Fruit fly (Drosophila melanogaster) whole organism, prepupa: ENCODE results near the gene CG7194.

ENCODE experiments used
- Blimp-1 ChIP-seq: fragments of 200-800 bp; sonication (Bioruptor generic); optimal IDR thresholded peaks from 3 replicates; lab custom pipeline; 2017; ENCODE audit warnings: missing biosample characterization, missing genetic modification characterization, mild to moderate bottlenecking, moderate library complexity, missing genetic modification reagents
- CG10669 ChIP-seq: fragments of 200-800 bp; sonication (Bioruptor generic); optimal IDR thresholded peaks from 3 replicates; lab custom pipeline; 2018; ENCODE audit warnings: missing biosample characterization, mild to moderate bottlenecking, missing genetic modification characterization, moderate library complexity
- CG11294 ChIP-seq: fragments of 200-800 bp; sonication (Bioruptor generic); IDR thresholded peaks from 2 replicates; pipeline ENCODE4 v1.3.6; 2022; ENCODE audit warnings: missing biosample characterization, missing genetic modification characterization
- CG11902 ChIP-seq: fragments of 200-800 bp; sonication (Bioruptor generic); optimal IDR thresholded peaks from 3 replicates; lab custom pipeline; 2016; ENCODE audit warnings: missing biosample characterization, missing genetic modification characterization
- CG1621 ChIP-seq: fragments of 200-800 bp; sonication (Bioruptor generic); optimal IDR thresholded peaks from 3 replicates; lab custom pipeline; 2018; ENCODE audit warnings: missing biosample characterization, mild to moderate bottlenecking, missing genetic modification characterization
- CG16779 ChIP-seq: fragments of 200-800 bp; sonication (Bioruptor generic); optimal IDR thresholded peaks from 3 replicates; lab custom pipeline; 2017; ENCODE audit warnings: missing biosample characterization, mild to moderate bottlenecking, missing genetic modification characterization
- CG31627 ChIP-seq: fragments of 200-800 bp; sonication (Bioruptor generic); optimal IDR thresholded peaks from 3 replicates; lab custom pipeline; 2016; ENCODE audit warnings: missing biosample characterization, missing genetic modification characterization
- CG32006 ChIP-seq: fragments of 200-800 bp; sonication (Bioruptor generic); optimal IDR thresholded peaks from 3 replicates; lab custom pipeline; 2017; ENCODE audit warnings: missing biosample characterization, mild to moderate bottlenecking, missing genetic modification characterization
- CG34406 ChIP-seq: fragments of 200-800 bp; sonication (Bioruptor generic); optimal IDR thresholded peaks from 3 replicates; lab custom pipeline; 2016; ENCODE audit warnings: missing biosample characterization, missing genetic modification characterization
- CG3919 ChIP-seq: fragments of 200-800 bp; sonication (Bioruptor generic); optimal IDR thresholded peaks from 3 replicates; lab custom pipeline; 2016; ENCODE audit warnings: missing biosample characterization, missing genetic modification characterization
- CG4318 ChIP-seq: fragments of 200-800 bp; sonication (Bioruptor generic); optimal IDR thresholded peaks from 3 replicates; lab custom pipeline; 2017; ENCODE audit warnings: missing biosample characterization, mild to moderate bottlenecking, missing genetic modification characterization
- CG6163 ChIP-seq: fragments of 200-800 bp; sonication (Bioruptor generic); IDR thresholded peaks from 3 replicates; pipeline ENCODE4 v1.3.6; 2022; ENCODE audit warnings: missing biosample characterization, missing genetic modification characterization
- CG6792 ChIP-seq: fragments of 200-800 bp; sonication (Bioruptor generic); optimal IDR thresholded peaks from 3 replicates; lab custom pipeline; 2016; ENCODE audit warnings: missing biosample characterization, missing genetic modification characterization
- CG6808 ChIP-seq: fragments of 200-800 bp; sonication (Bioruptor generic); optimal IDR thresholded peaks from 3 replicates; lab custom pipeline; 2017; ENCODE audit warnings: missing biosample characterization, missing genetic modification characterization, mild to moderate bottlenecking, moderate library complexity, missing genetic modification reagents
- CG7368 ChIP-seq: fragments of 200-800 bp; sonication (Bioruptor generic); optimal IDR thresholded peaks from 3 replicates; lab custom pipeline; 2016; ENCODE audit warnings: missing biosample characterization, missing genetic modification characterization
- CG8119 ChIP-seq: fragments of 200-800 bp; sonication (Bioruptor generic); IDR thresholded peaks from 3 replicates; pipeline ENCODE4 v1.3.6; 2022; ENCODE audit warnings: missing biosample characterization, missing genetic modification characterization
- CG8319 ChIP-seq: fragments of 200-800 bp; sonication (Bioruptor generic); optimal IDR thresholded peaks from 3 replicates; lab custom pipeline; 2016; ENCODE audit warnings: missing biosample characterization, missing genetic modification characterization
- CG8632 ChIP-seq: fragments of 200-800 bp; sonication (Bioruptor generic); optimal IDR thresholded peaks from 3 replicates; lab custom pipeline; 2016; ENCODE audit warnings: missing biosample characterization, missing genetic modification characterization
- CG9139 ChIP-seq: fragments of 200-800 bp; sonication (Bioruptor generic); optimal IDR thresholded peaks from 3 replicates; lab custom pipeline; 2017; ENCODE audit warnings: missing biosample characterization, mild to moderate bottlenecking, missing genetic modification characterization
- Eip75B ChIP-seq: fragments of 200-800 bp; sonication (Bioruptor generic); optimal IDR thresholded peaks from 3 replicates; lab custom pipeline; 2016; ENCODE audit warnings: missing biosample characterization, missing genetic modification characterization
- Eip78C ChIP-seq: fragments of 200-800 bp; sonication (Bioruptor generic); peaks from one replicate; lab custom pipeline; 2016; ENCODE audit warnings: missing biosample characterization, missing genetic modification characterization
- Eip93F ChIP-seq: fragments of 200-800 bp; sonication (Bioruptor generic); optimal IDR thresholded peaks from 2 replicates; lab custom pipeline; 2016; ENCODE audit warnings: missing biosample characterization, mild to moderate bottlenecking, missing genetic modification characterization
- Ets21C ChIP-seq: fragments of 200-800 bp; sonication (Bioruptor generic); optimal IDR thresholded peaks from 3 replicates; lab custom pipeline; 2016; ENCODE audit warnings: missing biosample characterization, missing genetic modification characterization
- Gug ChIP-seq: fragments of 200-800 bp; sonication (Bioruptor generic); IDR thresholded peaks from 2 replicates; pipeline ENCODE4 v1.3.6; 2022; ENCODE audit warnings: missing biosample characterization, missing genetic modification characterization
- Hr38 ChIP-seq: sonication (Bioruptor generic); optimal IDR thresholded peaks from 2 replicates; lab custom pipeline; 2016; ENCODE audit warnings: missing biosample characterization, missing genetic modification characterization
- Hr39 ChIP-seq: fragments of 200-800 bp; sonication (Bioruptor generic); optimal IDR thresholded peaks from 2 replicates; lab custom pipeline; 2016; ENCODE audit warnings: missing biosample characterization, missing genetic modification characterization
- Lpt ChIP-seq: fragments of 200-800 bp; sonication (Bioruptor generic); optimal IDR thresholded peaks from 3 replicates; lab custom pipeline; 2016; ENCODE audit warnings: missing biosample characterization, missing genetic modification characterization
- Met ChIP-seq: fragments of 200-800 bp; sonication (Bioruptor generic); optimal IDR thresholded peaks from 3 replicates; lab custom pipeline; 2016; ENCODE audit warnings: missing biosample characterization, missing genetic modification characterization
- OdsH ChIP-seq: fragments of 200-800 bp; sonication (Bioruptor generic); optimal IDR thresholded peaks from 3 replicates; lab custom pipeline; 2016; ENCODE audit warnings: missing biosample characterization, missing genetic modification characterization
- Smox ChIP-seq: fragments of 200-800 bp; sonication (Bioruptor generic); optimal IDR thresholded peaks from 3 replicates; lab custom pipeline; 2016; ENCODE audit warnings: missing biosample characterization, missing genetic modification characterization
- Sox14 ChIP-seq: fragments of 200-800 bp; sonication (Bioruptor generic); optimal IDR thresholded peaks from 3 replicates; lab custom pipeline; 2016; ENCODE audit warnings: missing biosample characterization, missing genetic modification characterization
- Sox15 ChIP-seq: fragments of 200-800 bp; sonication (Bioruptor generic); optimal IDR thresholded peaks from 3 replicates; lab custom pipeline; 2016; ENCODE audit warnings: missing biosample characterization, missing genetic modification characterization
- achi ChIP-seq: fragments of 200-800 bp; sonication (Bioruptor generic); optimal IDR thresholded peaks from 3 replicates; lab custom pipeline; 2016; ENCODE audit warnings: missing biosample characterization, missing genetic modification characterization
- acj6 ChIP-seq: fragments of 200-800 bp; sonication (Bioruptor generic); optimal IDR thresholded peaks from 3 replicates; lab custom pipeline; 2016; ENCODE audit warnings: missing biosample characterization, missing genetic modification characterization
- dsx ChIP-seq: fragments of 200-800 bp; optimal IDR thresholded peaks from 3 replicates; lab custom pipeline; 2019; ENCODE audit warnings: missing biosample characterization, mild to moderate bottlenecking, missing genetic modification characterization, moderate library complexity; ENCODE audit not compliant: poor library complexity, severe bottlenecking
- esn ChIP-seq: fragments of 200-800 bp; sonication (Bioruptor generic); optimal IDR thresholded peaks from 2 replicates; lab custom pipeline; 2016; ENCODE audit warnings: missing biosample characterization, mild to moderate bottlenecking, missing genetic modification characterization, moderate library complexity
- fd59A ChIP-seq: fragments of 200-800 bp; sonication (Bioruptor generic); optimal IDR thresholded peaks from 2 replicates; lab custom pipeline; 2017; ENCODE audit warnings: missing biosample characterization, mild to moderate bottlenecking, missing genetic modification characterization, missing genetic modification reagents
- fd85E ChIP-seq: fragments of 200-800 bp; sonication (Bioruptor generic); optimal IDR thresholded peaks from 3 replicates; lab custom pipeline; 2016; ENCODE audit warnings: missing biosample characterization, missing genetic modification characterization
- fkh ChIP-seq: fragments of 200-800 bp; sonication (Bioruptor generic); optimal IDR thresholded peaks from 3 replicates; lab custom pipeline; 2017; ENCODE audit warnings: missing biosample characterization, mild to moderate bottlenecking, missing genetic modification characterization, moderate library complexity
- net ChIP-seq: fragments of 200-800 bp; sonication (Bioruptor generic); optimal IDR thresholded peaks from 3 replicates; lab custom pipeline; 2016; ENCODE audit warnings: missing biosample characterization, missing genetic modification characterization
- pdm3 ChIP-seq: fragments of 200-800 bp; sonication (Bioruptor generic); optimal IDR thresholded peaks from 3 replicates; lab custom pipeline; 2016; ENCODE audit warnings: missing biosample characterization, missing genetic modification characterization
- salr ChIP-seq, 2 experiments: fragments of 200-800 bp; sonication (Bioruptor generic); optimal IDR thresholded peaks; 3 replicates each; lab custom pipeline; 2016 to 2018; ENCODE audit warnings: missing biosample characterization in 2 of 2, missing genetic modification characterization in 2 of 2, mild to moderate bottlenecking in 1 of 2
- spab ChIP-seq: fragments of 200-800 bp; sonication (Bioruptor generic); optimal IDR thresholded peaks from 2 replicates; lab custom pipeline; 2017; ENCODE audit warnings: missing biosample characterization, mild to moderate bottlenecking, missing genetic modification characterization, missing genetic modification reagents
- ss ChIP-seq, 2 experiments: fragments of 200-800 bp; sonication (Bioruptor generic); optimal IDR thresholded peaks; 2 replicates in 1 of 2; 3 replicates in 1 of 2; lab custom pipeline; 2017 to 2018; ENCODE audit warnings: mild to moderate bottlenecking in 2 of 2, missing biosample characterization in 2 of 2, missing genetic modification characterization in 2 of 2, moderate library complexity in 1 of 2
- svp ChIP-seq: fragments of 200-800 bp; sonication (Bioruptor generic); peaks from one replicate; lab custom pipeline; 2016; ENCODE audit warnings: missing biosample characterization, missing genetic modification characterization
- vri ChIP-seq: fragments of 200-800 bp; sonication (Bioruptor generic); optimal IDR thresholded peaks from 3 replicates; lab custom pipeline; 2016; ENCODE audit warnings: missing biosample characterization, mild to moderate bottlenecking, missing genetic modification characterization

The CG7194 gene

dm6 chr3L:8318916-8319506 lies 15.2 kb upstream of the CG7194 start, which contains the start of gene CG43059 (continued):
- TF ChIP-seq Ets21C (GFP tag; lab: Kevin White, UChicago) (no peak), Sox15 (GFP tag; lab: Kevin White, UChicago) (no peak), CG4318 (GFP tag; lab: Kevin White, UChicago) (peak; percentile 65), CG32006 (GFP tag; lab: Kevin White, UChicago) (peak; percentile 88), CG1621 (no peak), Hr39 (GFP tag; lab: Kevin White, UChicago) (no peak), CG8119 (GFP tag; lab: Robert Waterston, UW) (peak; percentile 92), fkh (no peak), Gug (GFP tag; lab: Robert Waterston, UW) (peak; percentile 78), Blimp-1 (no peak), Lpt (peak; percentile 71), ss (GFP tag; optimal IDR thresholded peaks at IDR 0.05; lab: Kevin White, UChicago) (no peak), CG8319 (GFP tag; lab: Kevin White, UChicago) (no peak), CG31627 (GFP tag; lab: Kevin White, UChicago) (no peak), fd85E (no peak), dsx (GFP tag; lab: Kevin White, UChicago) (no peak), pdm3 (GFP tag; lab: Kevin White, UChicago) (peak; percentile 52)
- TF ChIP-seq, all 60 proteins: peak for 25

dm6 chr3L:8315141-8315816 lies 11.4 kb upstream of the CG7194 start, which contains the start of gene Cpsf6:
Gene Cpsf6, minus strand, starts transcription at chr3L:8315502.
- TF ChIP-seq Smox (GFP tag; lab: Kevin White, UChicago) (peak; percentile 45), fd59A (GFP tag; lab: Kevin White, UChicago) (no peak), CG11294 (no peak), acj6 (peak; percentile 44), CG3919 (peak; percentile 40), svp (GFP tag; lab: Kevin White, UChicago) (peak; percentile 61), spab (GFP tag; lab: Kevin White, UChicago) (no peak), salr (GFP tag; optimal IDR thresholded peaks at IDR 0.05; lab: Kevin White, UChicago) (peak in 1 of 2 experiments; percentile 24), CG7368 (GFP tag; lab: Kevin White, UChicago) (no peak), CG11902 (GFP tag; lab: Kevin White, UChicago) (peak; percentile 7), Hr38 (no peak), CG34406 (GFP tag; lab: Kevin White, UChicago) (no peak), CG1621 (no peak), Eip93F (peak; percentile 14), vri (GFP tag; lab: Kevin White, UChicago) (no peak), achi (GFP tag; lab: Kevin White, UChicago) (peak; percentile 10), esn (GFP tag; lab: Kevin White, UChicago) (peak; percentile 48), Lpt (no peak), net (GFP tag; lab: Kevin White, UChicago) (no peak), ss (GFP tag; optimal IDR thresholded peaks at IDR 0.05; lab: Kevin White, UChicago) (peak; percentile 46 to 58), CG6808 (GFP tag; lab: Kevin White, UChicago) (peak; percentile 8), CG10669 (GFP tag; lab: Kevin White, UChicago) (no peak), Met (GFP tag; lab: Kevin White, UChicago) (peak; percentile 62), Hr39 (GFP tag; lab: Kevin White, UChicago) (peak; percentile 48), CG8119 (GFP tag; lab: Robert Waterston, UW) (0 out of 3 replicates have a peak, but pooled peaks have one; percentile 27), CG6163 (no peak; the same call in 2 of the 3 replicates), pdm3 (GFP tag; lab: Kevin White, UChicago) (peak; percentile 55), Eip78C (GFP tag; lab: Kevin White, UChicago) (peak; percentile 74), CG31627 (GFP tag; lab: Kevin White, UChicago) (peak; percentile 42), Sox14 (GFP tag; lab: Kevin White, UChicago) (peak; percentile 51), CG9139 (GFP tag; lab: Kevin White, UChicago) (peak; percentile 16), Sox15 (GFP tag; lab: Kevin White, UChicago) (no peak), CG16779 (tag; lab: Kevin White, UChicago) (no peak), CG6792 (peak; percentile 15), Eip75B (GFP tag; lab: Kevin White, UChicago) (peak; percentile 34), OdsH (GFP tag; lab: Kevin White, UChicago) (peak; percentile 47), CG8632 (no peak), Gug (GFP tag; lab: Robert Waterston, UW) (peak; percentile 49; the same call in 1 of the 2 replicates), fd85E (no peak), fkh (no peak)
